Worm (Caenorhabditis elegans) whole organism, L4/young adult: ENCODE results near the gene unc-78.

Experiments
- W03F9.2 ChIP-seq: fragments of 150-350 bp; optimal IDR thresholded peaks from 2 replicates; lab custom pipeline; 2014; ENCODE audit warnings: missing biosample characterization, missing genetic modification characterization
- him-1 ChIP-seq: sonication (generic microtip); optimal IDR thresholded peaks from 2 replicates; lab custom pipeline; 2016; ENCODE audit warnings: missing genotype, missing genetic modification reagents, missing genetic modification characterization, missing compliant biosample characterization

DNA sequence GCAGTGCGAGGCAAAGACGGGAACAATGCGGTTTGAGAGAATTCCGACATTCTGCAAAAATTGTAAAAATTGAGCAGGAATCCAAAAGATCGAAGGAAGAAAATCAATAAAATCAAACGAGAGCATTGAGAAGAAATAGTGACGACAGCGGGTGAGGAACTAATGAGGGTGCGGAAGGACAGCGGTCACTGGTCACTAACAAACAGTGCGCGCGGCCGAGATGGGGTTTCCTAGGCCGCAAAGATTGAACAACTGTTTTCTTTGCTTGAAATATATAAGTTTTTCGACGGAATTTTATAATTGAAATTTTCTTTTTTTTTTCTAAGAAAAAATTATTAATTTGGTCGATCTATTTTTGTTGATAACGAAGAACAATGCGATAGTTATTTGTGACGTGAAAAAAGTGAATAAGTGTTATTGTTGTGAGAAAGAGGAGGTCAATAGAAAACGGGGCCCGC lies at the start of gene unc-78:
- TF ChIP-seq W03F9.2 (tag; lab: Kevin White, UChicago) (no peak), him-1 (tag; lab: Kevin White, UChicago) (no peak)
